Worm (Caenorhabditis elegans) whole organism, mixed stage, embryonic: ENCODE results near the gene F26G1.9.

Experiments
- M03D4.4 ChIP-seq: sonication (generic microtip); optimal IDR thresholded peaks from 2 replicates; lab custom pipeline; 2017; ENCODE audit warnings: mild to moderate bottlenecking, missing genetic modification characterization, missing compliant biosample characterization
- bed-3 ChIP-seq: fragments of 200-800 bp; sonication (Bioruptor generic); optimal IDR thresholded peaks from 3 replicates; lab custom pipeline; 2018; ENCODE audit warnings: mild to moderate bottlenecking, missing genetic modification characterization, moderate library complexity, missing compliant biosample characterization
- blmp-1 ChIP-seq: fragments of 150-350 bp; optimal IDR thresholded peaks from 2 replicates; lab custom pipeline; 2014; ENCODE audit warnings: missing biosample characterization, missing genetic modification characterization
- ceh-39 ChIP-seq: fragments of 150-350 bp; optimal IDR thresholded peaks from 2 replicates; lab custom pipeline; 2014; ENCODE audit warnings: missing biosample characterization, missing genetic modification characterization
- ceh-43 ChIP-seq: fragments of 200-800 bp; sonication (Bioruptor generic); optimal IDR thresholded peaks from 2 replicates; lab custom pipeline; 2018; ENCODE audit warnings: mild to moderate bottlenecking, missing genetic modification characterization, moderate library complexity, missing compliant biosample characterization
- ceh-83 ChIP-seq: fragments of 200-800 bp; sonication (Bioruptor generic); optimal IDR thresholded peaks from 2 replicates; lab custom pipeline; 2018; ENCODE audit warnings: mild to moderate bottlenecking, missing genetic modification characterization, missing compliant biosample characterization
- cnd-1 ChIP-seq: fragments of 200-800 bp; sonication (Bioruptor generic); optimal IDR thresholded peaks from 2 replicates; lab custom pipeline; 2018; ENCODE audit warnings: mild to moderate bottlenecking, missing genetic modification characterization, missing compliant biosample characterization
- elt-1 ChIP-seq: sonication (generic microtip); optimal IDR thresholded peaks from 2 replicates; lab custom pipeline; 2017; ENCODE audit warnings: missing genetic modification characterization, mild to moderate bottlenecking, missing compliant biosample characterization, antibody characterized with exemption, moderate library complexity, borderline replicate concordance; ENCODE audit not compliant: insufficient read depth
- elt-3 ChIP-seq: fragments of 150-350 bp; optimal IDR thresholded peaks from 2 replicates; lab custom pipeline; 2014; ENCODE audit warnings: missing biosample characterization, missing genetic modification characterization
- ham-2 ChIP-seq: fragments of 200-800 bp; sonication (Bioruptor generic); optimal IDR thresholded peaks from 2 replicates; lab custom pipeline; 2018; ENCODE audit warnings: mild to moderate bottlenecking, missing genetic modification characterization, missing compliant biosample characterization
- hlh-1 ChIP-seq: fragments of 150-350 bp; optimal IDR thresholded peaks from 2 replicates; lab custom pipeline; 2014; ENCODE audit warnings: missing biosample characterization, missing genetic modification reagents, missing genetic modification characterization
- lin-13 ChIP-seq: fragments of 150-350 bp; optimal IDR thresholded peaks from 2 replicates; lab custom pipeline; 2014; ENCODE audit warnings: missing biosample characterization, missing genetic modification characterization
- lin-32 ChIP-seq: fragments of 200-800 bp; sonication (Bioruptor generic); optimal IDR thresholded peaks from 2 replicates; lab custom pipeline; 2018; ENCODE audit warnings: mild to moderate bottlenecking, missing genetic modification characterization, missing compliant biosample characterization
- lsy-2 ChIP-seq: fragments of 150-350 bp; optimal IDR thresholded peaks from 2 replicates; lab custom pipeline; 2014; ENCODE audit warnings: missing biosample characterization, missing genetic modification characterization
- mab-5 ChIP-seq: fragments of 150-350 bp; optimal IDR thresholded peaks from 2 replicates; lab custom pipeline; 2014; ENCODE audit warnings: missing biosample characterization, missing genetic modification characterization
- mep-1 ChIP-seq: fragments of 150-350 bp; optimal IDR thresholded peaks from 2 replicates; lab custom pipeline; 2017; ENCODE audit warnings: missing biosample characterization, missing genetic modification reagents, missing genetic modification characterization, inconsistent platforms
- mls-2 ChIP-seq: sonication (generic microtip); optimal IDR thresholded peaks from 2 replicates; lab custom pipeline; 2016; ENCODE audit warnings: mild to moderate bottlenecking, missing genetic modification characterization, moderate library complexity, missing compliant biosample characterization
- nhr-2 ChIP-seq: fragments of 150-350 bp; optimal IDR thresholded peaks from 2 replicates; lab custom pipeline; 2014; ENCODE audit warnings: missing biosample characterization, missing genetic modification characterization
- nhr-28 ChIP-seq: fragments of 150-350 bp; optimal IDR thresholded peaks from 2 replicates; lab custom pipeline; 2014; ENCODE audit warnings: missing biosample characterization, missing genetic modification characterization
- nhr-76 ChIP-seq: sonication (generic microtip); optimal IDR thresholded peaks from 2 replicates; lab custom pipeline; 2017; ENCODE audit warnings: missing biosample characterization, missing genetic modification characterization
- pha-4 ChIP-seq: fragments of 150-350 bp; optimal IDR thresholded peaks from 2 replicates; lab custom pipeline; 2018; ENCODE audit warnings: missing biosample characterization, missing genetic modification reagents, missing genetic modification characterization
- sem-2 ChIP-seq: fragments of 200-800 bp; sonication (Bioruptor generic); optimal IDR thresholded peaks from 2 replicates; lab custom pipeline; 2018; ENCODE audit warnings: mild to moderate bottlenecking, missing genetic modification characterization, missing compliant biosample characterization
- snpc-4 ChIP-seq: fragments of 150-350 bp; optimal IDR thresholded peaks from 2 replicates; lab custom pipeline; 2014; ENCODE audit warnings: missing biosample characterization, missing genetic modification characterization
- sptf-1 ChIP-seq: sonication (generic microtip); optimal IDR thresholded peaks from 2 replicates; lab custom pipeline; 2017; ENCODE audit warnings: mild to moderate bottlenecking, missing genetic modification characterization, moderate library complexity, missing compliant biosample characterization
- tbx-8 ChIP-seq: fragments of 200-800 bp; sonication (Bioruptor generic); optimal IDR thresholded peaks from 2 replicates; lab custom pipeline; 2018; ENCODE audit warnings: mild to moderate bottlenecking, missing genetic modification characterization, moderate library complexity, missing compliant biosample characterization
- unc-39 ChIP-seq: fragments of 150-350 bp; optimal IDR thresholded peaks from 2 replicates; lab custom pipeline; 2014; ENCODE audit warnings: missing biosample characterization, missing genetic modification characterization
- unc-62 ChIP-seq: fragments of 150-350 bp; optimal IDR thresholded peaks from 2 replicates; lab custom pipeline; 2014; ENCODE audit warnings: missing biosample characterization, missing genetic modification reagents, missing genetic modification characterization
- zip-8 ChIP-seq: fragments of 150-350 bp; optimal IDR thresholded peaks from 2 replicates; lab custom pipeline; 2014; ENCODE audit warnings: missing biosample characterization, missing genetic modification characterization
- ztf-11 ChIP-seq: fragments of 150-350 bp; optimal IDR thresholded peaks from 2 replicates; lab custom pipeline; 2014; ENCODE audit warnings: missing biosample characterization, missing genetic modification characterization

Gene F26G1.9

ce11 chrII:4790687-4791086 lies 16.9 kb upstream of the F26G1.9 start:
- TF ChIP-seq lsy-2 (no peak), lin-32 (no peak), M03D4.4 (tag; lab: Kevin White, UChicago) (no peak), mab-5 (tag; lab: Kevin White, UChicago) (no peak), mep-1 (tag; lab: Kevin White, UChicago) (no peak), ceh-83 (GFP tag; lab: Kevin White, UChicago) (no peak), cnd-1 (tag; lab: Kevin White, UChicago) (no peak), nhr-28 (tag; lab: Kevin White, UChicago) (no peak), sem-2 (GFP tag; lab: Kevin White, UChicago) (no peak), blmp-1 (tag; lab: Kevin White, UChicago) (no peak), tbx-8 (no peak), ztf-11 (no peak), lin-13 (no peak), bed-3 (no peak), unc-62 (no peak), ham-2 (GFP tag; lab: Kevin White, UChicago) (no peak)

ce11 chrII:4789835-4790343 lies 16.1 kb upstream of the F26G1.9 start, which contains the start of gene F26G1.15:
Gene F26G1.15, plus strand, starts transcription at chrII:4790293.
- TF ChIP-seq lin-32 (no peak), snpc-4 (tag; lab: Kevin White, UChicago) (no peak), zip-8 (tag; lab: Kevin White, UChicago) (peak; percentile 74)
- TF ChIP-seq, all 35 proteins: peak for 1

- TF ChIP-seq elt-1 (tag; lab: Kevin White, UChicago): no peak
- TF ChIP-seq pha-4 (tag; lab: Kevin White, UChicago): no peak
- TF ChIP-seq M03D4.4 (tag; lab: Kevin White, UChicago): no peak
- TF ChIP-seq lsy-2: no peak
- TF ChIP-seq hlh-1 (tag; lab: Kevin White, UChicago): no peak
- no peak for TF ChIP-seq nhr-2 (tag; lab: Kevin White, UChicago)
These were observed 12.4 kb upstream of the F26G1.9 start, which contains the start of gene msp-3 for ce11 chrII:4786181-4786580. Gene msp-3, minus strand, starts transcription at chrII:4786281.

- TF ChIP-seq unc-39 (tag; lab: Kevin White, UChicago) (no peak), ham-2 (GFP tag; lab: Kevin White, UChicago) (no peak), ztf-11 (no peak), nhr-28 (tag; lab: Kevin White, UChicago) (no peak), mep-1 (tag; lab: Kevin White, UChicago) (no peak)
These were observed 10.6 kb upstream of the F26G1.9 start, which contains the start of gene nep-12 for ce11 chrII:4784436-4784835. Gene nep-12, minus strand, starts transcription at chrII:4784536.

- TF ChIP-seq cnd-1 (tag; lab: Kevin White, UChicago) (no peak), pha-4 (tag; lab: Kevin White, UChicago) (peak; percentile 84)
These were observed 6.0 kb upstream of the F26G1.9 start for ce11 chrII:4779753-4780152.

ce11 chrII:4776933-4777332 lies 3.1 kb upstream of the F26G1.9 start, which contains the start of gene F26G1.11:
Gene F26G1.11, plus strand, starts transcription at chrII:4777137.
- no peak for TF ChIP-seq sptf-1 (tag; lab: Kevin White, UChicago)
- no peak for TF ChIP-seq ztf-11
- no peak for TF ChIP-seq lsy-2
- no peak for TF ChIP-seq unc-39 (tag; lab: Kevin White, UChicago)
- no peak for TF ChIP-seq ceh-43 (GFP tag; lab: Kevin White, UChicago)
- no peak for TF ChIP-seq ceh-39 (tag; lab: Kevin White, UChicago)
- TF ChIP-seq ham-2 (GFP tag; lab: Kevin White, UChicago): no peak
- no peak for TF ChIP-seq mab-5 (tag; lab: Kevin White, UChicago)
- no peak for TF ChIP-seq ceh-83 (GFP tag; lab: Kevin White, UChicago)
- TF ChIP-seq nhr-76 (tag; lab: Kevin White, UChicago): no peak
- no peak for TF ChIP-seq mls-2
- TF ChIP-seq pha-4 (tag; lab: Kevin White, UChicago): no peak
- no peak for TF ChIP-seq elt-3
- TF ChIP-seq elt-1 (tag; lab: Kevin White, UChicago): no peak
- TF ChIP-seq, all 35 proteins: peak for 0
